Fruit fly (Drosophila melanogaster) S2 (cell line): ENCODE results near the gene Cul5.

ENCODE experiments used
- CG8478 ChIP-seq: fragments of >200 bp; optimal IDR thresholded peaks from 2 replicates; lab custom pipeline; 2018
- CTCF ChIP-seq, 2 experiments: fragments of >200 bp; optimal IDR thresholded peaks; 2 replicates each; lab custom pipeline; 2018

DNA sequence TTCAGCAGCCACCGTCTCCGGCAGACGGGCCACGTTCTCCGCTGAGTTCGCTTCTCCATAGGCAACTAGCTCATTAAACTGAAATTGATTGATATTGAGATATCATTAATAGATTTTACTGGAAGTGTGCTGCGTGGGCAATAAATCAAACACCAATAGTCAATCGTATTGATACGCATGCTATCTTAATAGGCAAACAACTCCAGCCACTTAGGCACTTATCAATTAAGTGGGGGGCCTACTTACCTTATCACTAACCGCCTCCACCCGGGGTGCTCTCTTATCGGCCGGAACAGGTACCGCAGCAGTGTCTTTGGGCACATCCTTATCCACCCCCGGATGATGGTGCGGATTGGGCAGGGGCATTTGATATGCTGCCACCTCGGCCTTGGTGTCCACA is 49.0 kb upstream of the Cul5 start:
- TF ChIP-seq CG8478 (lab: Kevin White, UChicago) = no peak
- TF ChIP-seq CTCF (optimal IDR thresholded peaks at IDR 0.05; lab: Kevin White, UChicago) = no peak
